Fruit fly (Drosophila melanogaster) whole organism, embryonic: Measurements from ENCODE around the gene Hand.
A peak's percentile ranks its signal among the peaks of the same experiment; 100 is the strongest.

Experiments
- CG12299 ChIP-seq: fragments of 200-800 bp; sonication (Bioruptor generic); optimal IDR thresholded peaks from 2 replicates; lab custom pipeline; 2018; ENCODE audit warnings: missing biosample characterization, mild to moderate bottlenecking, missing genetic modification characterization
- CG30431 ChIP-seq: fragments of 200-800 bp; sonication (Bioruptor generic); optimal IDR thresholded peaks from 2 replicates; lab custom pipeline; 2017; ENCODE audit warnings: missing biosample characterization, missing genetic modification characterization
- CHES-1-like ChIP-seq: fragments of 200-800 bp; sonication (Bioruptor generic); optimal IDR thresholded peaks from 2 replicates; lab custom pipeline; 2016; ENCODE audit warnings: missing biosample characterization, missing genetic modification characterization
- CTCF ChIP-seq: fragments of 200-800 bp; sonication (Bioruptor generic); optimal IDR thresholded peaks from 2 replicates; lab custom pipeline; 2017; ENCODE audit warnings: missing biosample characterization, mild to moderate bottlenecking, missing genetic modification characterization, moderate library complexity
- jigr1 ChIP-seq: fragments of 200-800 bp; sonication (Bioruptor generic); IDR thresholded peaks from 3 replicates; pipeline ENCODE4 v1.3.6; 2022; ENCODE audit warnings: missing biosample characterization, missing genetic modification characterization
- lab ChIP-seq: fragments of 200-800 bp; sonication (Bioruptor generic); optimal IDR thresholded peaks from 3 replicates; lab custom pipeline; 2017; ENCODE audit warnings: missing biosample characterization, missing genetic modification characterization, mild to moderate bottlenecking, moderate library complexity, missing genetic modification reagents
- toy ChIP-seq: fragments of 200-800 bp; sonication (Bioruptor generic); IDR thresholded peaks from 2 replicates; pipeline ENCODE4 v1.3.6; 2022; ENCODE audit warnings: missing biosample characterization, missing genetic modification characterization
- zfh1 ChIP-seq: fragments of 200-800 bp; sonication (Bioruptor generic); IDR thresholded peaks from 3 replicates; pipeline ENCODE4 v1.3.6; 2022; ENCODE audit warnings: missing biosample characterization, missing genetic modification characterization

dm6 chr2L:10246785-10247190 lies 48.4 kb downstream of the Hand start, which contains the start of gene chico:
- TF ChIP-seq CG30431 (no peak), lab (no peak), toy (GFP tag; lab: Robert Waterston, UW) (no peak), CTCF (GFP tag; lab: Kevin White, UChicago) (no peak), zfh1 (no peak), CHES-1-like (peak; percentile 18), jigr1 (GFP tag; lab: Robert Waterston, UW) (no peak), CG12299 (no peak)
